Worm (Caenorhabditis elegans) whole organism, L4/young adult: ENCODE data around the gene C17C3.11.

Source experiments
- W03F9.2 ChIP-seq: fragments of 150-350 bp; optimal IDR thresholded peaks from 2 replicates; lab custom pipeline; 2014; ENCODE audit warnings: missing biosample characterization, missing genetic modification characterization
- dao-5 ChIP-seq: sonication (generic microtip); optimal IDR thresholded peaks from 2 replicates; lab custom pipeline; 2016; ENCODE audit warnings: missing genotype, missing genetic modification characterization, moderate library complexity, missing compliant biosample characterization
- him-1 ChIP-seq: sonication (generic microtip); optimal IDR thresholded peaks from 2 replicates; lab custom pipeline; 2016; ENCODE audit warnings: missing genotype, missing genetic modification reagents, missing genetic modification characterization, missing compliant biosample characterization

DNA sequence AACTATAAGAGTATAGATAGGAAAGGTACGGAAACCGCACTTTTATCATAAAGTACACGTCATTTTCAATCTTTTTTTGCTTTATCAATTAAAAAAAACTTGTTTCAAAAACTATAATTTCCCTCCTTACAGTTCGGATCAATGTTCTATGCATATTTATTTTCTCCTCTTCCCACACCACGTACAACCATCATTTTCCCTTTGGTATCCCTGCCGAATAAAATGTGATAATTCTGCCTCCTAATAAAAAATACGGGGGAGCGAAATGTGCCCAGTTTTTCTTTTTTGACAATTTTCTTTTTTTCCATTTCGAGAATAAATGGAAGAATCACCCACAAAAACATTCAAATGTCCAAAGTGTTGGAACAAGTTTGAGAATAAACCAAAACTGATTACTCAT lies 22.1 kb upstream of the C17C3.11 start, which contains the start of gene ZK177.3:
- TF ChIP-seq him-1 (tag; lab: Kevin White, UChicago) (no peak), dao-5 (tag; lab: Kevin White, UChicago) (no peak), W03F9.2 (no peak)
